Worm (Caenorhabditis elegans): ENCODE results near the gene T05A1.5.

T05A1.5 gene

ce11 chrIV:9510439-9510838, 35.6 kb upstream of the T05A1.5 start, which contains the start of gene C33A12.4 (continued):
- TF ChIP-seq nhr-71 (tag; optimal IDR thresholded peaks at IDR 0.05) (peak; percentile 38), efl-3 (GFP tag; optimal IDR thresholded peaks at IDR 0.05) (no peak), egl-13 (tag; optimal IDR thresholded peaks at IDR 0.05) (no peak), zag-1 (tag; optimal IDR thresholded peaks at IDR 0.05) (no peak), nhr-20 (tag; optimal IDR thresholded peaks at IDR 0.05) (no peak)

- TF ChIP-seq mdl-1 (tag; optimal IDR thresholded peaks at IDR 0.05): peak in 1 of 2 experiments; percentile 76
- TF ChIP-seq grh-1 (GFP tag; IDR thresholded peaks at IDR 0.05): peak; percentile 81
- no peak for TF ChIP-seq Y116A8C.19 (tag; optimal IDR thresholded peaks at IDR 0.05; ENCODE audit: borderline replicate concordance)
- no peak for TF ChIP-seq hpl-2 (GFP tag; optimal IDR thresholded peaks at IDR 0.05)
- no peak for TF ChIP-seq pag-3 (tag; optimal IDR thresholded peaks at IDR 0.05; ENCODE audit: borderline replicate concordance, insufficient read depth)
- TF ChIP-seq nhr-11 (tag; optimal IDR thresholded peaks at IDR 0.05): peak; percentile 17
- peak; percentile 29 for TF ChIP-seq fkh-10 (GFP tag; optimal IDR thresholded peaks at IDR 0.05)
- TF ChIP-seq ceh-90 (tag; optimal IDR thresholded peaks at IDR 0.05): no peak
- TF ChIP-seq sox-4 (tag; optimal IDR thresholded peaks at IDR 0.05): peak; percentile 63
- no peak for TF ChIP-seq C34B4.2 (tag; optimal IDR thresholded peaks at IDR 0.05)
- TF ChIP-seq elt-3 (tag; optimal IDR thresholded peaks at IDR 0.05): peak in 5 of 6 experiments; percentile 31 to 61 (median 47)
- peak; percentile 89 for TF ChIP-seq aly-2 (tag; optimal IDR thresholded peaks at IDR 0.05)
- TF ChIP-seq C04F5.9 (tag; optimal IDR thresholded peaks at IDR 0.05): peak; percentile 62
- TF ChIP-seq irx-1 (tag; optimal IDR thresholded peaks at IDR 0.05): peak; percentile 85
- TF ChIP-seq nhr-237 (tag; optimal IDR thresholded peaks at IDR 0.05): peak; percentile 40
- no peak; the same call in 1 of the 2 replicates for TF ChIP-seq ceh-88 (GFP tag; IDR thresholded peaks at IDR 0.05)
- peak; percentile 74 for TF ChIP-seq mep-1 (tag; optimal IDR thresholded peaks at IDR 0.05)
- TF ChIP-seq nhr-77 (tag; optimal IDR thresholded peaks at IDR 0.05): no peak
- TF ChIP-seq nhr-47 (tag; optimal IDR thresholded peaks at IDR 0.05): peak; percentile 95
- TF ChIP-seq lin-13 (GFP tag; optimal IDR thresholded peaks at IDR 0.05): peak; percentile 70
- TF ChIP-seq nhr-90 (tag; optimal IDR thresholded peaks at IDR 0.05; ENCODE audit: poor library complexity): peak; percentile 89
- no peak for TF ChIP-seq tlp-1 (tag; optimal IDR thresholded peaks at IDR 0.05)
- TF ChIP-seq fos-1 (tag; optimal IDR thresholded peaks at IDR 0.05): peak; percentile 63
- no peak for TF ChIP-seq alr-1 (tag; optimal IDR thresholded peaks at IDR 0.05; ENCODE audit: borderline replicate concordance)
- TF ChIP-seq pax-3 (tag; optimal IDR thresholded peaks at IDR 0.05): peak; percentile 67
- peak; percentile 59 for TF ChIP-seq skn-1 (tag; optimal IDR thresholded peaks at IDR 0.05)
- peak; percentile 48 for TF ChIP-seq mef-2 (tag; optimal IDR thresholded peaks at IDR 0.05)
- no peak for TF ChIP-seq zag-1 (tag; optimal IDR thresholded peaks at IDR 0.05)
- peak; percentile 67 for TF ChIP-seq sup-37 (GFP tag; optimal IDR thresholded peaks at IDR 0.05)
- TF ChIP-seq isw-1 (GFP tag; IDR thresholded peaks at IDR 0.05): peak; percentile 49
- TF ChIP-seq lin-35 (GFP tag; optimal IDR thresholded peaks at IDR 0.05): peak; percentile 57 to 75
- peak; percentile 82 for TF ChIP-seq unc-86 (tag; optimal IDR thresholded peaks at IDR 0.05)
- peak in 1 of 2 experiments; percentile 84 for TF ChIP-seq ztf-11 (tag; optimal IDR thresholded peaks at IDR 0.05)
- no peak for TF ChIP-seq vab-15 (tag; optimal IDR thresholded peaks at IDR 0.05)
- TF ChIP-seq hlh-17 (GFP tag; optimal IDR thresholded peaks at IDR 0.05; ENCODE audit: borderline replicate concordance): no peak
- no peak for TF ChIP-seq elt-2 (tag; optimal IDR thresholded peaks at IDR 0.05)
- peak in 1 of 2 experiments; percentile 2 for TF ChIP-seq egl-27 (tag; optimal IDR thresholded peaks at IDR 0.05)
- TF ChIP-seq snpc-4 (tag; optimal IDR thresholded peaks at IDR 0.05): peak; percentile 99
- TF ChIP-seq lin-15B (tag; optimal IDR thresholded peaks at IDR 0.05): peak; percentile 45
- TF ChIP-seq C16A3.4 (tag; optimal IDR thresholded peaks at IDR 0.05): peak; percentile 65
- peak; percentile 64 for TF ChIP-seq F16B12.6 (tag; optimal IDR thresholded peaks at IDR 0.05)
- TF ChIP-seq efl-3 (GFP tag; optimal IDR thresholded peaks at IDR 0.05): peak; percentile 36
- TF ChIP-seq blmp-1 (tag; optimal IDR thresholded peaks at IDR 0.05): peak; percentile 56
- TF ChIP-seq nhr-19 (GFP tag; conservative IDR thresholded peaks at IDR 0.05): peak; percentile 87
- no peak for TF ChIP-seq unc-30 (tag; optimal IDR thresholded peaks at IDR 0.05)
- peak; percentile 7 for TF ChIP-seq unc-130 (tag; optimal IDR thresholded peaks at IDR 0.05)
- TF ChIP-seq lsy-2 (tag; optimal IDR thresholded peaks at IDR 0.05): peak; percentile 72 to 80
Measured at ce11 chrIV:9511221-9511638, 34.9 kb upstream of the T05A1.5 start.

All from whole organism, L1 larva.